Fruit fly (Drosophila melanogaster): ENCODE data around the gene CG8031.

The CG8031 gene

dm6 chr3R:13015811-13016766 lies 5.0 kb upstream of the CG8031 start (continued):
- TF ChIP-seq dpn (GFP tag; optimal IDR thresholded peaks at IDR 0.05): peak in 1 of 2 experiments; percentile 12
- TF ChIP-seq CHES-1-like (GFP tag; optimal IDR thresholded peaks at IDR 0.05): peak; percentile 27
- TF ChIP-seq caup (GFP tag; optimal IDR thresholded peaks at IDR 0.05; ENCODE audit: severe bottlenecking): no peak
- no peak for TF ChIP-seq ems (GFP tag; optimal IDR thresholded peaks at IDR 0.05)
- TF ChIP-seq grau (tag; optimal IDR thresholded peaks at IDR 0.05): peak; percentile 5
- no peak for TF ChIP-seq H2.0 (GFP tag; IDR thresholded peaks at IDR 0.05)
- peak; percentile 73 for TF ChIP-seq sd (tag; optimal IDR thresholded peaks at IDR 0.05)
- TF ChIP-seq Deaf1 (tag; optimal IDR thresholded peaks at IDR 0.05): peak; percentile 43
- peak; percentile 31 for TF ChIP-seq mirr (GFP tag; optimal IDR thresholded peaks at IDR 0.05)
- TF ChIP-seq Lim3 (GFP tag; IDR thresholded peaks at IDR 0.05): no peak
- TF ChIP-seq Hmr (GFP tag; optimal IDR thresholded peaks at IDR 0.05): peak; percentile 40

dm6 chr3R:13015402-13015801 lies 4.3 kb upstream of the CG8031 start:
- TF ChIP-seq Blimp-1 (GFP tag; optimal IDR thresholded peaks at IDR 0.05): peak; percentile 57
- TF ChIP-seq Dp (GFP tag; optimal IDR thresholded peaks at IDR 0.05): peak; percentile 5
- no peak for TF ChIP-seq Gsc (GFP tag; IDR thresholded peaks at IDR 0.05)
- TF ChIP-seq Scr (GFP tag; IDR thresholded peaks at IDR 0.05; ENCODE audit: partially characterized antibody): no peak
- peak; percentile 63 for TF ChIP-seq crol (GFP tag; IDR thresholded peaks at IDR 0.05)
- no peak for TF ChIP-seq CG2678 (tag; optimal IDR thresholded peaks at IDR 0.05)
- peak; percentile 0 for TF ChIP-seq Med (GFP tag)
- TF ChIP-seq CG16813 (GFP tag; IDR thresholded peaks at IDR 0.05; ENCODE audit: partially characterized antibody): no peak
- no peak for TF ChIP-seq Adf1 (GFP tag; IDR thresholded peaks at IDR 0.05)
- no peak for TF ChIP-seq CG14441 (GFP tag; IDR thresholded peaks at IDR 0.05)
- no peak for TF ChIP-seq CG17186 (GFP tag; optimal IDR thresholded peaks at IDR 0.05)
- TF ChIP-seq Deaf1 (tag; optimal IDR thresholded peaks at IDR 0.05): peak; percentile 52
- no peak for TF ChIP-seq pan (optimal IDR thresholded peaks at IDR 0.05)
- TF ChIP-seq pan (GFP tag; optimal IDR thresholded peaks at IDR 0.05 in 1 of 2, IDR thresholded peaks at IDR 0.05 in 1 of 2): no peak
- TF ChIP-seq Dll (GFP tag; IDR thresholded peaks at IDR 0.05; ENCODE audit: partially characterized antibody): 0 out of 4 replicates have a peak, but pooled peaks have one; percentile 20
- TF ChIP-seq CG4282 (GFP tag; optimal IDR thresholded peaks at IDR 0.05): no peak
- no peak for TF ChIP-seq ind (GFP tag; optimal IDR thresholded peaks at IDR 0.05)
- 0 out of 3 replicates have a peak, but pooled peaks have one; percentile 12 for TF ChIP-seq CG2199 (GFP tag; IDR thresholded peaks at IDR 0.05)
- TF ChIP-seq sr (GFP tag; IDR thresholded peaks at IDR 0.05): no peak
- TF ChIP-seq ttk (GFP tag; IDR thresholded peaks at IDR 0.05): no peak
- no peak for TF ChIP-seq corto (GFP tag; optimal IDR thresholded peaks at IDR 0.05)
- TF ChIP-seq Meics (GFP tag; optimal IDR thresholded peaks at IDR 0.05): no peak
- TF ChIP-seq Pdp1 (GFP tag; optimal IDR thresholded peaks at IDR 0.05): peak in 1 of 2 experiments; percentile 19
- peak; percentile 20; the same call in 1 of the 3 replicates for TF ChIP-seq CG34422 (GFP tag; IDR thresholded peaks at IDR 0.05)
- TF ChIP-seq Side (GFP tag; optimal IDR thresholded peaks at IDR 0.05): no peak
- no peak for TF ChIP-seq chn (GFP tag; optimal IDR thresholded peaks at IDR 0.05)
